Worm (Caenorhabditis elegans) whole organism, L1 larva: ENCODE results near the gene ttn-1.
A peak's percentile ranks its signal among the peaks of the same experiment; 100 is the strongest.

Experiments
- C04F5.9 ChIP-seq: sonication (generic microtip); optimal IDR thresholded peaks from 2 replicates; lab custom pipeline; 2016; ENCODE audit warnings: missing genetic modification characterization, missing compliant biosample characterization
- C16A3.4 ChIP-seq: fragments of 150-350 bp; optimal IDR thresholded peaks from 2 replicates; lab custom pipeline; 2014; ENCODE audit warnings: missing biosample characterization, missing genetic modification characterization
- F16B12.6 ChIP-seq: fragments of 150-350 bp; optimal IDR thresholded peaks from 2 replicates; lab custom pipeline; 2014; ENCODE audit warnings: missing biosample characterization, missing genetic modification characterization
- Y116A8C.19 ChIP-seq: sonication (generic microtip); optimal IDR thresholded peaks from 2 replicates; lab custom pipeline; 2016; ENCODE audit warnings: missing compliant biosample characterization, missing genetic modification characterization, borderline replicate concordance
- ama-1 ChIP-seq: fragments of 150-350 bp; optimal IDR thresholded peaks from 2 replicates; lab custom pipeline; 2014
- blmp-1 ChIP-seq: fragments of 150-350 bp; optimal IDR thresholded peaks from 2 replicates; lab custom pipeline; 2014; ENCODE audit warnings: missing biosample characterization, missing genetic modification characterization
- ceh-63 ChIP-seq: fragments of 200-800 bp; sonication (Bioruptor generic); optimal IDR thresholded peaks from 2 replicates; lab custom pipeline; 2018; ENCODE audit warnings: mild to moderate bottlenecking, missing genetic modification characterization, missing compliant biosample characterization
- ceh-8 ChIP-seq: fragments of 200-800 bp; sonication (Bioruptor generic); optimal IDR thresholded peaks from 2 replicates; lab custom pipeline; 2018; ENCODE audit warnings: mild to moderate bottlenecking, missing genetic modification characterization, moderate library complexity, missing compliant biosample characterization
- ceh-82 ChIP-seq, 3 experiments: fragments of 150-350 bp in 1 of 3; sonication (generic microtip) in 2 of 3; optimal IDR thresholded peaks; 2 replicates each; lab custom pipeline; 2014 to 2017; ENCODE audit warnings: missing biosample characterization in 3 of 3, missing genetic modification characterization in 3 of 3
- ceh-88 ChIP-seq: fragments of 200-800 bp; sonication (Bioruptor generic); IDR thresholded peaks from 2 replicates; pipeline ENCODE4 v1.3.6; 2022; ENCODE audit warnings: missing genetic modification characterization, missing compliant biosample characterization
- ces-1 ChIP-seq: fragments of 150-350 bp; optimal IDR thresholded peaks from 2 replicates; lab custom pipeline; 2014; ENCODE audit warnings: missing biosample characterization, missing genetic modification reagents, missing genetic modification characterization
- dpl-1 ChIP-seq, 3 experiments: fragments of 150-350 bp in 2 of 3; sonication (generic microtip) in 1 of 3; optimal IDR thresholded peaks; 2 replicates each; lab custom pipeline; 2014 to 2017; ENCODE audit warnings: missing biosample characterization in 3 of 3, missing genetic modification characterization in 3 of 3, missing genetic modification reagents in 3 of 3
- dsc-1 ChIP-seq: sonication (generic microtip); optimal IDR thresholded peaks from 2 replicates; lab custom pipeline; 2016; ENCODE audit warnings: mild to moderate bottlenecking, missing genetic modification characterization, missing compliant biosample characterization
- efl-1 ChIP-seq, 4 experiments: fragments of 150-350 bp; optimal IDR thresholded peaks in 3 of 4; peaks in 1 of 4; 1 replicate in 1 of 4; 2 replicates in 3 of 4; lab custom pipeline; 2014; ENCODE audit warnings: missing biosample characterization in 2 of 4, missing genetic modification characterization in 2 of 4, missing genetic modification reagents in 2 of 4
- efl-3 ChIP-seq: fragments of 200-800 bp; sonication (Bioruptor generic); optimal IDR thresholded peaks from 2 replicates; lab custom pipeline; 2018; ENCODE audit warnings: mild to moderate bottlenecking, missing genetic modification characterization, missing compliant biosample characterization
- egl-13 ChIP-seq: sonication (generic microtip); optimal IDR thresholded peaks from 2 replicates; lab custom pipeline; 2016; ENCODE audit warnings: missing genotype, missing genetic modification reagents, missing genetic modification characterization, missing compliant biosample characterization
- elt-2 ChIP-seq: sonication (generic microtip); optimal IDR thresholded peaks from 2 replicates; lab custom pipeline; 2016; ENCODE audit warnings: missing genetic modification characterization, mild to moderate bottlenecking, inconsistent platforms, missing compliant biosample characterization, missing genetic modification reagents
- ets-5 ChIP-seq: fragments of 200-800 bp; sonication (Bioruptor generic); IDR thresholded peaks from 2 replicates; pipeline ENCODE4 v1.3.6; 2022; ENCODE audit warnings: missing genetic modification characterization, missing compliant biosample characterization
- fkh-10 ChIP-seq: sonication (generic microtip); optimal IDR thresholded peaks from 2 replicates; lab custom pipeline; 2017; ENCODE audit warnings: missing biosample characterization, missing genetic modification reagents, missing genetic modification characterization
- grh-1 ChIP-seq: fragments of 200-800 bp; sonication (Bioruptor generic); IDR thresholded peaks from 2 replicates; pipeline ENCODE4 v1.3.6; 2022; ENCODE audit warnings: missing genetic modification reagents, missing genetic modification characterization, missing compliant biosample characterization
- hlh-17 ChIP-seq: fragments of 200-800 bp; sonication (Bioruptor generic); optimal IDR thresholded peaks from 2 replicates; lab custom pipeline; 2018; ENCODE audit warnings: missing genetic modification characterization, mild to moderate bottlenecking, missing compliant biosample characterization, moderate library complexity, borderline replicate concordance
- hlh-4 ChIP-seq: sonication (generic microtip); optimal IDR thresholded peaks from 2 replicates; lab custom pipeline; 2016; ENCODE audit warnings: mild to moderate bottlenecking, missing genetic modification characterization, missing compliant biosample characterization
- hpl-2 ChIP-seq: fragments of 150-350 bp; optimal IDR thresholded peaks from 2 replicates; lab custom pipeline; 2014; ENCODE audit warnings: missing biosample characterization, missing genetic modification reagents, missing genetic modification characterization
- jun-1 ChIP-seq: fragments of 150-350 bp; optimal IDR thresholded peaks from 2 replicates; lab custom pipeline; 2014; ENCODE audit warnings: missing biosample characterization, missing genetic modification reagents, missing genetic modification characterization
- lin-13 ChIP-seq: fragments of 150-350 bp; optimal IDR thresholded peaks from 2 replicates; lab custom pipeline; 2014; ENCODE audit warnings: missing biosample characterization, missing genetic modification reagents, missing genetic modification characterization
- lin-35 ChIP-seq, 2 experiments: fragments of 150-350 bp; optimal IDR thresholded peaks; 2 replicates each; lab custom pipeline; 2014; ENCODE audit warnings: missing biosample characterization in 2 of 2, missing genetic modification characterization in 2 of 2, missing genetic modification reagents in 2 of 2
- lin-39 ChIP-seq: fragments of 150-350 bp; optimal IDR thresholded peaks from 2 replicates; lab custom pipeline; 2014; ENCODE audit warnings: missing biosample characterization, missing genetic modification reagents, missing genetic modification characterization
- lir-3 ChIP-seq: sonication (generic microtip); optimal IDR thresholded peaks from 2 replicates; lab custom pipeline; 2016; ENCODE audit warnings: mild to moderate bottlenecking, missing genetic modification characterization, moderate library complexity, missing compliant biosample characterization; ENCODE audit not compliant: poor library complexity
- mep-1 ChIP-seq: fragments of 150-350 bp; optimal IDR thresholded peaks from 2 replicates; lab custom pipeline; 2014; ENCODE audit warnings: missing biosample characterization, missing genetic modification characterization
- nhr-12 ChIP-seq: sonication (generic microtip); optimal IDR thresholded peaks from 2 replicates; lab custom pipeline; 2017; ENCODE audit warnings: missing biosample characterization, missing genetic modification characterization
- nhr-19 ChIP-seq: fragments of 200-800 bp; sonication (Bioruptor generic); conservative IDR thresholded peaks from 2 replicates; pipeline ENCODE4 v1.3.6; 2022; ENCODE audit warnings: missing genetic modification characterization, missing compliant biosample characterization
- nhr-47 ChIP-seq: sonication (generic microtip); optimal IDR thresholded peaks from 2 replicates; lab custom pipeline; 2016; ENCODE audit warnings: mild to moderate bottlenecking, missing genetic modification characterization, moderate library complexity, missing compliant biosample characterization
- nhr-71 ChIP-seq: sonication (generic microtip); optimal IDR thresholded peaks from 2 replicates; lab custom pipeline; 2016; ENCODE audit warnings: mild to moderate bottlenecking, missing genetic modification characterization, moderate library complexity, missing compliant biosample characterization
- nhr-77 ChIP-seq: fragments of 150-350 bp; optimal IDR thresholded peaks from 2 replicates; lab custom pipeline; 2014; ENCODE audit warnings: missing biosample characterization, missing genetic modification characterization
- nhr-85 ChIP-seq: sonication (generic microtip); peaks from one replicate; lab custom pipeline; 2016; ENCODE audit warnings: missing genetic modification characterization, inconsistent platforms, missing compliant biosample characterization
- rnt-1 ChIP-seq: sonication (generic microtip); optimal IDR thresholded peaks from 2 replicates; lab custom pipeline; 2016; ENCODE audit warnings: mild to moderate bottlenecking, missing genetic modification characterization, moderate library complexity, missing compliant biosample characterization
- snpc-4 ChIP-seq: fragments of 150-350 bp; optimal IDR thresholded peaks from 2 replicates; lab custom pipeline; 2014; ENCODE audit warnings: missing biosample characterization, missing genetic modification characterization
- sup-37 ChIP-seq: fragments of 200-800 bp; sonication (Bioruptor generic); optimal IDR thresholded peaks from 2 replicates; lab custom pipeline; 2018; ENCODE audit warnings: mild to moderate bottlenecking, missing genetic modification characterization, missing compliant biosample characterization
- swsn-7 ChIP-seq: sonication (generic microtip); optimal IDR thresholded peaks from 2 replicates; lab custom pipeline; 2016; ENCODE audit warnings: missing genetic modification characterization, missing compliant biosample characterization
- tlp-1 ChIP-seq: fragments of 150-350 bp; optimal IDR thresholded peaks from 2 replicates; lab custom pipeline; 2014; ENCODE audit warnings: missing biosample characterization, missing genetic modification characterization
- unc-130 ChIP-seq: fragments of 150-350 bp; optimal IDR thresholded peaks from 2 replicates; lab custom pipeline; 2017; ENCODE audit warnings: missing biosample characterization, missing genetic modification characterization, inconsistent platforms
- unc-62 ChIP-seq: fragments of 150-350 bp; optimal IDR thresholded peaks from 2 replicates; lab custom pipeline; 2014; ENCODE audit warnings: missing biosample characterization, missing genetic modification reagents, missing genetic modification characterization
- unc-86 ChIP-seq: sonication (generic microtip); optimal IDR thresholded peaks from 2 replicates; lab custom pipeline; 2016; ENCODE audit warnings: missing genetic modification characterization, missing compliant biosample characterization
- unc-98 ChIP-seq: fragments of 200-800 bp; sonication (Bioruptor generic); IDR thresholded peaks from 2 replicates; pipeline ENCODE4 v1.3.6; 2022; ENCODE audit warnings: missing genetic modification characterization, missing compliant biosample characterization
- vab-15 ChIP-seq: sonication (generic microtip); optimal IDR thresholded peaks from 2 replicates; lab custom pipeline; 2017; ENCODE audit warnings: missing genotype, mild to moderate bottlenecking, missing genetic modification characterization, missing compliant biosample characterization
- xbp-1 ChIP-seq: sonication (generic microtip); optimal IDR thresholded peaks from 2 replicates; lab custom pipeline; 2016; ENCODE audit warnings: missing genetic modification characterization, missing compliant biosample characterization
- zip-4 ChIP-seq: fragments of 200-800 bp; sonication (Bioruptor generic); optimal IDR thresholded peaks from 2 replicates; lab custom pipeline; 2018; ENCODE audit warnings: mild to moderate bottlenecking, missing genetic modification characterization, moderate library complexity, missing compliant biosample characterization
- ztf-4 ChIP-seq: fragments of 150-350 bp; optimal IDR thresholded peaks from 2 replicates; lab custom pipeline; 2014; ENCODE audit warnings: missing biosample characterization, missing genetic modification characterization

Gene ttn-1

DNA sequence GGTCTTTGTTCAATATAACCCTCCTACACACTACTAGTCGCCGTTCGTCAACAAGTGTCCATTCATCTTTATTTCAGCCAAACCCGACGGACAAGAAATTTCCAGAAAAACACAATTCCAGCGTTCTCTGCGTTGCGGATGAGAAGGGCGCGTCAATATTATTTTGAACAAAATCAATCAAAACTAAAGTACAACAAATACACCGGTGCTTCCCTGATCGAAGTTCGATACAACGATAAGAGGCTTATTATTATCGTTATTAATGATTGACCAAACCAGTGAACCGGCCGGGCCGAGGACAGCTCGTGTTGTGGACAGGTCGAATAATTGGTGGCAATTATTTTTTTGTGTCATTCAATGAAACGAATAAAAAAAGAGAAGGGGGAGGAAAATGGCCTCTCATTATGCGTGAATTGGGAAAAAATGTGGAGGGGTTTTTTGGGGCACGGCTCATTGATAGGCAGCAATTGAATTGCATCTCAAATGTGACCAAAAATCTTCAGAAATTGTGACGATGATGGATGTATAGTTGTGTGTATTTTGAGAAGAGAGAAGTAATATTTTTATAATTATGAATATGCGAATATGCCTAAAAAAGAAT, 28.3 kb upstream of the ttn-1 start (continued):
- TF ChIP-seq ztf-4 (tag; lab: Kevin White, UChicago) (no peak), Y116A8C.19 (tag; lab: Kevin White, UChicago) (no peak), egl-13 (tag; lab: Kevin White, UChicago) (no peak), swsn-7 (tag; lab: Kevin White, UChicago) (peak; percentile 36), dpl-1 (GFP tag; optimal IDR thresholded peaks at IDR 0.05; lab: Kevin White, UChicago) (no peak), mep-1 (tag; lab: Kevin White, UChicago) (peak; percentile 15), rnt-1 (no peak), elt-2 (tag; lab: Kevin White, UChicago) (peak; percentile 37), lir-3 (no peak), nhr-85 (tag; lab: Kevin White, UChicago) (peak; percentile 70), nhr-71 (tag; lab: Kevin White, UChicago) (peak; percentile 33), ceh-63 (GFP tag; lab: Kevin White, UChicago) (no peak)

DNA sequence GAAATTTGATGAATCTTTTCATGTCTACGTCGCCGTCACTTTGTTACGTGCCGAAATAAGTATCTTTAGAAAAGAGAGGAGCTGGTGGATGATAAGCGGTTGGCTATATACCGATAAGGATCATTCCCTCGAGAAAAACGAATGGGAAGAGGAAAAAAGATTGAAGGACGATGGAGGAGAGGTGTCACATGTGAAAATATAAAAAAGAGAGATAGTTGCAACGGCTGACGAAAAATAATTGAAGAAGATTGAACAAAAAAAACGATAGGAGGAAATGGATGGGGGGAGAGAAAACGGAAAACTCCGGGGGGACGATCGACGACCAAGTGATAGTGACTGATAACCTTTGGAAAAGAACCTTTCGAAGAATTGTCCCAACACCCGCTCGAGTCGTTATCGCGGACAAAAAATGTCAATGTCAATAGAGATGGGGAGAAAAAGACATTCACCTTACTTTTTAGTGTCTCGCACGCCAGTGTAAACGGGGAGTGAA, 27.1 kb upstream of the ttn-1 start:
- TF ChIP-seq nhr-19 (GFP tag; lab: Robert Waterston, UW) = peak; percentile 74
- no peak for TF ChIP-seq hlh-4 (tag; lab: Kevin White, UChicago)
- TF ChIP-seq nhr-12 (tag; lab: Kevin White, UChicago) = no peak
- TF ChIP-seq ceh-88 (GFP tag; lab: Robert Waterston, UW) = no peak
- TF ChIP-seq sup-37 (GFP tag; lab: Kevin White, UChicago) = no peak
- peak; percentile 56 to 66 for TF ChIP-seq lin-35 (GFP tag; optimal IDR thresholded peaks at IDR 0.05; lab: Kevin White, UChicago)
- TF ChIP-seq unc-130 (tag; lab: Kevin White, UChicago) = peak; percentile 47
- TF ChIP-seq hpl-2 (GFP tag; lab: Kevin White, UChicago) = peak; percentile 72
- TF ChIP-seq vab-15 (tag; lab: Kevin White, UChicago) = peak; percentile 29
- TF ChIP-seq dpl-1 (GFP tag; optimal IDR thresholded peaks at IDR 0.05; lab: Kevin White, UChicago) = peak in 2 of 3 experiments; percentile 4 to 32
- peak; percentile 23 for TF ChIP-seq zip-4 (GFP tag; lab: Kevin White, UChicago)
- peak; percentile 57 for TF ChIP-seq nhr-77
- no peak for TF ChIP-seq ces-1 (GFP tag; lab: Kevin White, UChicago)
- TF ChIP-seq ama-1 (lab: Kevin White, UChicago) = peak; percentile 43
- TF ChIP-seq efl-3 (GFP tag; lab: Kevin White, UChicago) = no peak
- peak; percentile 38 for TF ChIP-seq mep-1 (tag; lab: Kevin White, UChicago)
- TF ChIP-seq fkh-10 (GFP tag; lab: Kevin White, UChicago) = no peak
- peak; percentile 80 for TF ChIP-seq jun-1 (tag; lab: Kevin White, UChicago)
- no peak for TF ChIP-seq snpc-4 (tag; lab: Kevin White, UChicago)
- no peak for TF ChIP-seq unc-98 (GFP tag; lab: Robert Waterston, UW)
- TF ChIP-seq ceh-8 (GFP tag; lab: Kevin White, UChicago) = no peak
- no peak for TF ChIP-seq Y116A8C.19 (tag; lab: Kevin White, UChicago)
- TF ChIP-seq C16A3.4 (tag; lab: Kevin White, UChicago) = peak; percentile 58
- no peak for TF ChIP-seq F16B12.6 (tag; lab: Kevin White, UChicago)
- no peak for TF ChIP-seq hlh-17 (GFP tag; lab: Kevin White, UChicago)
- TF ChIP-seq ztf-4 (tag; lab: Kevin White, UChicago) = peak; percentile 70
- peak; percentile 72 for TF ChIP-seq tlp-1 (tag; lab: Kevin White, UChicago)
- TF ChIP-seq elt-2 (tag; lab: Kevin White, UChicago) = peak; percentile 96
- TF ChIP-seq grh-1 (GFP tag; lab: Robert Waterston, UW) = peak; percentile 28; the same call in 1 of the 2 replicates
- TF ChIP-seq ceh-82 (tag; optimal IDR thresholded peaks at IDR 0.05; lab: Kevin White, UChicago) = no peak
- TF ChIP-seq lin-39 = no peak
- TF ChIP-seq unc-62 (GFP tag; lab: Kevin White, UChicago) = no peak
- TF ChIP-seq efl-1 (optimal IDR thresholded peaks at IDR 0.05; lab: Kevin White, UChicago) = peak; percentile 21 to 32
- peak; percentile 3 to 94 for TF ChIP-seq efl-1 (GFP tag; optimal IDR thresholded peaks at IDR 0.05 in 1 of 2; lab: Kevin White, UChicago)
- no peak for TF ChIP-seq ceh-63 (GFP tag; lab: Kevin White, UChicago)
- peak; percentile 29 for TF ChIP-seq lin-13 (GFP tag; lab: Kevin White, UChicago)
- TF ChIP-seq nhr-47 (tag; lab: Kevin White, UChicago) = peak; percentile 62
- peak; percentile 93 for TF ChIP-seq blmp-1 (tag; lab: Kevin White, UChicago)
- no peak for TF ChIP-seq unc-86 (tag; lab: Kevin White, UChicago)
- peak; percentile 97 for TF ChIP-seq nhr-85 (tag; lab: Kevin White, UChicago)
- TF ChIP-seq xbp-1 (tag; lab: Kevin White, UChicago) = peak; percentile 59
- TF ChIP-seq ets-5 (GFP tag; lab: Robert Waterston, UW) = no peak
- no peak for TF ChIP-seq C04F5.9
- TF ChIP-seq dsc-1 (tag; lab: Kevin White, UChicago) = no peak
